Worm (Caenorhabditis elegans): ENCODE results near the gene C04A2.15.

DNA sequence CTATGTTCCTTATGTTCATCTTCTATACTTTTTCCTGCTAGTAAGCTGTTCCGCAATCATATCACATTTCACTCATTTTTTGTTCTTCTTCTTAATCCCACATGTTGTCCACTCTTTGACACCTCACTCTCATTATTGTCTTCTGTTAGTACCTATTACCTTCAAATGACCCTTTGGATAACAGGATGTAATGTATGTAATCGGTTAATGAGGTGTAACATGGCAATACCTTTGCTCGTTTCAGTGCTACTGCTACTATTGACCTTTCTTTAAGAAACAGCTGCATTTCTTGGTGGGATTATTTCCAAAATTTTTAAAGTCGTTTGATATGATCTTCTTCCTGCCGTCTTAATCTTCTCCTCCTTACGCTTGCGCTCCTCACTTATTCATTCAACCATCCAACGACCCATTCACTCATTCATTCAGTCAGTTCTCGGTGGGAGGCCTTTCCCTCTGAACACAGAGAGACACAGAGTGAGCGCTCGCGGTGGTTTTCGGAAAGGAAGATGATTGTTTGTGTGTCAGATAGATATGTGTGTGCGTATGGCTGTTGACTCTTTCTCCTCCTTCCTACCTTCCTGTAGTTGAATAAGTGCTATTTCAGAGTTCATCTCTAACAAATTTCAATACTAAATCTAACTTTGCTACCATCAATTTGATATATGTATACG is 20.4 kb upstream of the C04A2.15 start:
- TF ChIP-seq ZK546.5 (tag; optimal IDR thresholded peaks at IDR 0.05) (no peak), nhr-237 (tag; optimal IDR thresholded peaks at IDR 0.05) (no peak), elt-1 (tag; optimal IDR thresholded peaks at IDR 0.05) (peak; percentile 14), ceh-28 (tag; optimal IDR thresholded peaks at IDR 0.05) (no peak), unc-62 (GFP tag; optimal IDR thresholded peaks at IDR 0.05) (no peak), sea-2 (GFP tag; optimal IDR thresholded peaks at IDR 0.05) (no peak), zag-1 (tag; optimal IDR thresholded peaks at IDR 0.05) (no peak)

All from whole organism, L3 larva.